Worm (Caenorhabditis elegans): Measurements from ENCODE around the gene clec-132.
A peak's percentile ranks its signal among the peaks of the same experiment; 100 is the strongest.

Gene clec-132

DNA sequence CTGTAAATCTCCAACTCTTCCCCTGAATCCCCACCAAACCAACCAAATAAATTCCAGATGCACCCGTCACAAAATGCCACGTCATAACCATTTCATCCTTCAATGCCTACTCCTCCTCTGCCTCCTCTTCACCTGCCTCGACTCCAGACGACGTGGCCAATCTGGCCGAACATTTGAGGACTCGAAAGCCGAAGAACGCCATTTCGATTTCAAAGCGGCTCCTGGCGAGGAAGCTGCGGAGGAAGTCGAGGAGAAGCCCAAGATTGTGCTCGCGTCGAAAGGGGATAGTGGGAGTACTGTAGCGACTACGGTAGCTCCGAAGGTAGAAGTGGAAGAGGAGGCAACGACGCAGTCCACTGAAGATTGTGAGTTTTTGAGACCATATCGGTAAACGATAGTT, 19.4 kb upstream of the clec-132 start, which contains the start of gene lgc-45:
TSS of gene lgc-45 (plus strand) at position 56 of the 400 bp plus-strand sequence.
- TF ChIP-seq ref-1 (GFP tag; conservative IDR thresholded peaks at IDR 0.05) (no peak), tab-1 (GFP tag; IDR thresholded peaks at IDR 0.05) (no peak), T22C8.4 (GFP tag; IDR thresholded peaks at IDR 0.05) (no peak), klf-2 (GFP tag; conservative IDR thresholded peaks at IDR 0.05) (no peak), ztf-29 (GFP tag; IDR thresholded peaks at IDR 0.05) (no peak), flt-1 (GFP tag; IDR thresholded peaks at IDR 0.05) (no peak), med-1 (GFP tag; optimal IDR thresholded peaks at IDR 0.05; ENCODE audit: insufficient read depth) (no peak), cog-1 (tag; optimal IDR thresholded peaks at IDR 0.05) (no peak), ztf-23 (GFP tag; IDR thresholded peaks at IDR 0.05) (no peak)

DNA sequence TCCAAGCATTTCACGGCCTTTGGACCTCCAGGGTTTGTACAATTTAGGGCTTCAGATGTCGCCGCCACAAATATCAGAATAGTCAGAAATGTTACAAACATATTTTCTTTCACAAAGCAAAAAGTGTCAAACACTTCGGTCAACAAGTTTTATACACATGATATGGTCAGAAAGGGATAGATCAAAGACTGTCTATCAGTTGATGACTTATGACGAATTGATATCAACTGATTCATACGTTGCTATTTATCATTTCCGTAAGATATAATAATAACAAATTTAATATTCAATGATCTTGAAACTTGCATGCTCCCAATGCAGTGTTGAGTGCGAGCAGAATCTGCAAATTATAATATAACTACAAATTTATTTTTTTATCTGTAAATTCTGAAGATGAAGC, 16.2 kb upstream of the clec-132 start, which contains the start of gene W10G11.1:
TSS of gene W10G11.1 (minus strand) at position 101 of the 400 bp plus-strand sequence.
- TF ChIP-seq tab-1 (GFP tag; IDR thresholded peaks at IDR 0.05) (no peak), T22C8.4 (GFP tag; IDR thresholded peaks at IDR 0.05) (no peak), flt-1 (GFP tag; IDR thresholded peaks at IDR 0.05) (no peak), cog-1 (tag; optimal IDR thresholded peaks at IDR 0.05) (no peak), klf-2 (GFP tag; conservative IDR thresholded peaks at IDR 0.05) (no peak)

DNA sequence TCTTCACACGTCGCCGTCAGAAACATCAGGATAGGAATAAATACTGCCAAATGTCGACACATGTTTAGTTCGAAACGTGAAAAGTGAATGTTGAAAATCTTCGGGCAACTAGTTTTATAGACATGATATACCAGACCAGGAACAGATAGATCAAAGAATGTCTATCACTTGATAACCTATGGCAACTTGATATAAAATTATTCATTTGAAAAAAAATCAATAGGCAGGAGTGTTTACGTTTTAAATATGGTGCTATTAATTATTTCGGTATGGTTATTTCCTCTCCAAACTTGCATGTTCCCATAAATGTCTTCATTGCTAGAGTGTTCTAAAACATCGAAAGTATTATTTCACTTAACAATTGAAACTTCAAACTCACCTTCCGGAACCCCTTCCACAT, 15.3 kb upstream of the clec-132 start, which contains the start of gene W10G11.2:
TSS of gene W10G11.2 (minus strand) at position 101 of the 400 bp plus-strand sequence.
- TF ChIP-seq ref-1 (GFP tag; conservative IDR thresholded peaks at IDR 0.05): no peak
- no peak for TF ChIP-seq flt-1 (GFP tag; IDR thresholded peaks at IDR 0.05)
- no peak for TF ChIP-seq klf-2 (GFP tag; conservative IDR thresholded peaks at IDR 0.05)
- TF ChIP-seq tab-1 (GFP tag; IDR thresholded peaks at IDR 0.05): no peak
- TF ChIP-seq med-1 (GFP tag; optimal IDR thresholded peaks at IDR 0.05; ENCODE audit: insufficient read depth): no peak
- TF ChIP-seq ztf-23 (GFP tag; IDR thresholded peaks at IDR 0.05): no peak
- TF ChIP-seq T22C8.4 (GFP tag; IDR thresholded peaks at IDR 0.05): no peak
- TF ChIP-seq ztf-29 (GFP tag; IDR thresholded peaks at IDR 0.05): no peak
- TF ChIP-seq cog-1 (tag; optimal IDR thresholded peaks at IDR 0.05): no peak

DNA sequence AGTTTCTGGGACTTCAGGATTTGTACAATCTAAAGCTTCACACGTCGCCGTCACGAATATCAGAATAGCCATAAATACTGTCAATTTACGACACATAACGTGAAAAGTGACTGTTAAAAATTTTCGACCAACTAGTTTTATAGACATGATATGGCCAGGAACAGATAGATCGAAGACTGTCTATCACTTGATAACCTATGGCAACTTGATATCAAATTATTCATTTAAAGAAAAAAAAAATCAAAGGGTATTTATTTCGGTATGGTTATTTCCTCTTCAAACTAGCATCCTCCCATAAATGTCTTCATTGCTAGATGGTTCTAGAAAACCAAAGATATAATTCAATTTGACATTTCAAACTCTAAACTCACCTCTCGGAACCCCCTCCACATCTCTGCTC, 14.4 kb upstream of the clec-132 start, which contains the start of gene W10G11.3:
TSS of gene W10G11.3 (minus strand) at position 101 of the 400 bp plus-strand sequence.
- TF ChIP-seq klf-2 (GFP tag; conservative IDR thresholded peaks at IDR 0.05): no peak
- TF ChIP-seq ztf-23 (GFP tag; IDR thresholded peaks at IDR 0.05): no peak
- TF ChIP-seq cog-1 (tag; optimal IDR thresholded peaks at IDR 0.05): no peak
- no peak for TF ChIP-seq tab-1 (GFP tag; IDR thresholded peaks at IDR 0.05)
- no peak for TF ChIP-seq ref-1 (GFP tag; conservative IDR thresholded peaks at IDR 0.05)
- TF ChIP-seq ztf-29 (GFP tag; IDR thresholded peaks at IDR 0.05): no peak
- TF ChIP-seq med-1 (GFP tag; optimal IDR thresholded peaks at IDR 0.05; ENCODE audit: insufficient read depth): no peak
- no peak for TF ChIP-seq T22C8.4 (GFP tag; IDR thresholded peaks at IDR 0.05)
- no peak for TF ChIP-seq flt-1 (GFP tag; IDR thresholded peaks at IDR 0.05)

DNA sequence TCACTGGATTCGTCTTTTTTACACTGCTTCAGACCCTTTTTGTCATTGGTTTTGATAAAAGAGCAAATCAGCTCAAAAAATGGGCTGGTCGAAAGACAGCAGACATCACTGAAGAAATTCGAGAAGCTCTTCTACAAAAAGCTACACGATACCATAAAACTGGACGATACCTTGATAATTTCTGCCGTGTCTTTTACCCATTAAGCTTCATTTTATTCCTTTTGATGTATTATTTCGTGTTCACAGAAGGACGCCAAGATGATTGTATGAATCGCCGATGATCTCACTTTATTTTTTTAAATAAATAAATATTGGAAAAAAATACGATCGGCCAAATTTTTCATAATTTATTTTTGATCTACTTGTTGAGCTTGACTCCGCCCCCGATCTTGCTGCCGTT, 9.8 kb upstream of the clec-132 start:
- TF ChIP-seq klf-2 (GFP tag; conservative IDR thresholded peaks at IDR 0.05) (no peak), ztf-29 (GFP tag; IDR thresholded peaks at IDR 0.05) (no peak), flt-1 (GFP tag; IDR thresholded peaks at IDR 0.05) (no peak), cog-1 (tag; optimal IDR thresholded peaks at IDR 0.05) (no peak), tab-1 (GFP tag; IDR thresholded peaks at IDR 0.05) (no peak), T22C8.4 (GFP tag; IDR thresholded peaks at IDR 0.05) (no peak), med-1 (GFP tag; optimal IDR thresholded peaks at IDR 0.05; ENCODE audit: insufficient read depth) (no peak), ref-1 (GFP tag; conservative IDR thresholded peaks at IDR 0.05) (no peak)

DNA sequence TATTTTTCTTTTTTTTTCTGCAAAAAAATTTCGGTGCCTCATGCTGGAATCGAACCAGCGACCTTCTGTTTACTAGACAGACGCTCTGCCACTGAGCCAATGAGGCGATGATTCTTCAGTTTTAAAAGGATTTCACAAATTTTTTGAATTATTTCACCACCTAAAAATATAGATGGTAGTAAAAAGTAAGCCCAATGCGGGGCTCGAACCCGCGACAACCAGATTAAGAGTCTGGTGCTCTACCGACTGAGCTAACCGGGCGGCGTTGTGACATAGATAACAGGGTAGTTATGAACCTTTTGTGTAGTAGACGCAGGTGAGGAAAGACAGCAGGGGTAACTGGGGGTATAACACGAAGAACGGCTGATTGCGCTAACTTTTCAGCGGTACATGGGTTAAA, 9.3 kb upstream of the clec-132 start:
- TF ChIP-seq flt-1 (GFP tag; IDR thresholded peaks at IDR 0.05): peak; percentile 91
- TF ChIP-seq ztf-29 (GFP tag; IDR thresholded peaks at IDR 0.05): peak; percentile 80
- TF ChIP-seq tab-1 (GFP tag; IDR thresholded peaks at IDR 0.05): peak; percentile 77
- peak; percentile 75; the same call in 1 of the 2 replicates for TF ChIP-seq ztf-23 (GFP tag; IDR thresholded peaks at IDR 0.05)
- peak; percentile 64; the same call in 1 of the 2 replicates for TF ChIP-seq klf-2 (GFP tag; conservative IDR thresholded peaks at IDR 0.05)
- peak; percentile 70 for TF ChIP-seq ref-1 (GFP tag; conservative IDR thresholded peaks at IDR 0.05)
- TF ChIP-seq T22C8.4 (GFP tag; IDR thresholded peaks at IDR 0.05): peak; percentile 49; the same call in 1 of the 2 replicates

DNA sequence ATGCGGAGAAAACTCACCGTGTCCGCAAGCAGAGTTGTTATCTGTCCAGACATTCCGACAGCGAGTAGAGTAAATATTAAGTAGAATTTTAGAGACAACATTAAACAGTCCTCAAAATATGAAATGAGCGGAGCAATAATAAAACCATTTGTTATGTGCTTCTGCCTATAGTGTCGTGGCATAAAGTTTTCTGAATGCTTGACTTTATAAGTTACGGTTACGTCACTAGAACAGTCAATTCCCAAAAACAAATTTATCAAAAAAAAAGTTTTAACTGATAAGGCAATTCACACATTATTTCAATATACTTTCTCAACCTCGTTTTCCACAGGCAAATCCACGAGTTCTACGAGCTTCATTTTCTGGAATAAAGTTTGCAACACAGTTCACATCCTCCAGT, 7.7 kb upstream of the clec-132 start, which contains the start of gene clec-127:
TSS of gene clec-127 (minus strand) at position 101 of the 400 bp plus-strand sequence.
- no peak for TF ChIP-seq med-1 (GFP tag; optimal IDR thresholded peaks at IDR 0.05; ENCODE audit: insufficient read depth)
- no peak for TF ChIP-seq klf-2 (GFP tag; conservative IDR thresholded peaks at IDR 0.05)
- no peak for TF ChIP-seq tab-1 (GFP tag; IDR thresholded peaks at IDR 0.05)
- TF ChIP-seq flt-1 (GFP tag; IDR thresholded peaks at IDR 0.05): no peak
- TF ChIP-seq cog-1 (tag; optimal IDR thresholded peaks at IDR 0.05): no peak
- no peak for TF ChIP-seq ref-1 (GFP tag; conservative IDR thresholded peaks at IDR 0.05)
- no peak for TF ChIP-seq ztf-23 (GFP tag; IDR thresholded peaks at IDR 0.05)
- TF ChIP-seq ztf-29 (GFP tag; IDR thresholded peaks at IDR 0.05): no peak
- no peak for TF ChIP-seq T22C8.4 (GFP tag; IDR thresholded peaks at IDR 0.05)

DNA sequence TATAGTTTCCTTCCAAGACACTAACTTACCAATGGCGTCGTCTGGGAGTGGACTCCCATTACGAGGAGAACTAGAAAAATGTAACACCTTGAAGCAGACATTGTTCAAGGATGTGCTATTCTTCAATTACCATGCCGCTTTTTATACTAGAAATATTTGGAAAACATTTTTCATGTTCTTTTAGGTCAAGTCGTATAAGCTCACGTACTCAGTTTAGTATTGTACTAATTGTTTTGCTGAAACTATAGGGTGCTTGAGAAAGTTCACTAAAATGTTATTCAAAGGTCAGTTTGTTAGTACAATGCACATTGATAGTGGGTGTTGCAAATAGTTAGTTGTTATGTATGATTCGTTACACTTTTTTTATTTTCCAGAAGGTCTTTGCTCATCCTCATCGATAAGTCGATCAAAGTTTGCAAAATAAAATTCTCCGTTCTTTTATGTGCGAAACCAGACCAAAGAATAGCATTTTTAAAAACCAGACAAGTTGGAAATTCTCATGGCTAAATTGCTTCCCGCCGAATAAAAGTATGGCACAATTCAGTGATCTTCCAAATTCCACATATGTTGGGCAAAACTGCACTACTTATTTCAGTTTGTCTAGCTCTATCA, 5.8 kb upstream of the clec-132 start, which contains the start of the genes clec-128 and clec-129:
TSS of gene clec-128 (minus strand) at position 101 of the 612 bp plus-strand sequence.
TSS of gene clec-129 (plus strand) at position 562 of the 612 bp plus-strand sequence.
- no peak for TF ChIP-seq tab-1 (GFP tag; IDR thresholded peaks at IDR 0.05)
- TF ChIP-seq med-1 (GFP tag; optimal IDR thresholded peaks at IDR 0.05; ENCODE audit: insufficient read depth): no peak

DNA sequence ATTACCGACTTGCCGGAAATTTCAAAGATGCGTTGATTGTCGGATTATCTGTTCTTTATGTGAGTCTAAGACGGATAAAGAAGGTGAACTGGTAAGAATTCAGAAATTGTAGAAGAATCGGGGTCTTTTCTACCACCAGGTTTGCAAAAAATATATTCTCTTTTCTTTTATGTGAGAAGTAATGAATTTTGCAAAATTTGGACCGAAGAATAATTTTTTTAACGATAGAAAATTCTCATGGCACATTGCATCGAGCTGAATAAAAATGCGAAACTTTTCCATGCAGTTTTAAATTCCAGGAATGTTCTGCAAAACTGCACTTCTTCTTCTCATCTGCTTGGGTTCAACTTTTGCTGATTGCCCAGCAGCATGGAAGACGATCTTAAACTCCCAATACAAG, 3.6 kb upstream of the clec-132 start, which contains the start of gene clec-130:
TSS of gene clec-130 (plus strand) at position 301 of the 400 bp plus-strand sequence.
- TF ChIP-seq klf-2 (GFP tag; conservative IDR thresholded peaks at IDR 0.05) (no peak), ref-1 (GFP tag; conservative IDR thresholded peaks at IDR 0.05) (no peak), T22C8.4 (GFP tag; IDR thresholded peaks at IDR 0.05) (no peak), med-1 (GFP tag; optimal IDR thresholded peaks at IDR 0.05; ENCODE audit: insufficient read depth) (no peak), ztf-29 (GFP tag; IDR thresholded peaks at IDR 0.05) (no peak)

DNA sequence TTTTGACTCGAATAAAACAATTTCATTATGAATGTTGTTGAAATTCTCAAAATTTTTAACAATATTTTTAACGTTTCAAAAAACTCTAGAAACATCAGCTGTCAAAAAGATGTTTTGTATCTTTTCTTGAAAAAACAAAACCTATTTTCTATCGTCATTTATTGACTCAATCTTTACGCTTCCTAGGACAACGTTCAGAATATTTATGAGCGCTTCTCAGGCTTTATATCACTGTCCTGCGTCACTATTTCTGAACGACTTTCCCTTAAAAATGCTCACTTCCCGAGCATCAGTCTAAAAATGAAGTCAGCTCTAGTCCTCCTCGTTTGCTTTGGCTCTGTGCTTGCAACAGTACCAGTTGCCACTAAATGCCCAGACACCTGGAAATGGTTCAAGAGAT, 1.3 kb downstream of the clec-132 start, which contains the start of gene clec-133:
TSS of gene clec-133 (plus strand) at position 301 of the 400 bp plus-strand sequence.
- TF ChIP-seq klf-2 (GFP tag; conservative IDR thresholded peaks at IDR 0.05) (no peak), tab-1 (GFP tag; IDR thresholded peaks at IDR 0.05) (no peak), ztf-29 (GFP tag; IDR thresholded peaks at IDR 0.05) (no peak), flt-1 (GFP tag; IDR thresholded peaks at IDR 0.05) (no peak), ztf-23 (GFP tag; IDR thresholded peaks at IDR 0.05) (no peak), ref-1 (GFP tag; conservative IDR thresholded peaks at IDR 0.05) (no peak), med-1 (GFP tag; optimal IDR thresholded peaks at IDR 0.05; ENCODE audit: insufficient read depth) (no peak), T22C8.4 (GFP tag; IDR thresholded peaks at IDR 0.05) (no peak)
